Fruit fly (Drosophila melanogaster): ENCODE results near the gene CG13887.

Gene CG13887

DNA sequence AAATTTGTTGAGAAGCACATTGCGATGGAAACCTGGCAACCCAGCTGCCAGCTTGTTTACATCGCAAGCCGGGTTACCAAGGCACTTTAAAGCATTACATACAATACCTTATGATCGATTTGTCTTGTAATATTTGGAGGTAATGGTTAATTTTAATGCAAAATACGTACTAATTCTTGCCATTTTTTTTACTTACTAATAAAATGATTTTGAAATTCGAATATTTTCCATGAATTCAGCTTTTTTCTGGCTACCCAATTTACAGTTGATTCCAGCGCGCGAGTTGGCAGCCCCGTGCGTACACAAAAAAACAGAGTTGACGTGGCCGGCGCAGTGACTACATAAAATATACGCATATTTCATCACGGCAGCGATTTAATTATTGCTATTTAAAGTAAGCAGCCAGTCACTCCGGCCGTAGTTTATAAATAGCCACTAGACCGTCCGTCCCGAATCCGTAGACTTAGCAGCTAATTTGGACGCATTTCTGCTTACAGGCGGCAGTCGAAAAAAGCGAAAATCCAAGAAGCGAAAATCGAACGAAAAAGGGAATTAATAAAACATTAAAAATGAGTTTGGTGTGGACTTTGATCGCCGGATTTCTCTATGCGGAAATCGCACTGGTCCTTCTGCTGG, at the start of gene CG13887, which contains the start of gene CG13901:
CG13887 (plus strand) TSS at position 310 of the 636 bp plus-strand sequence.
CG13901 (minus strand) TSS at position 270 of the 636 bp plus-strand sequence.
- peak; percentile 94 for TF ChIP-seq noc (tag; optimal IDR thresholded peaks at IDR 0.05)

- no peak for TF ChIP-seq noc (tag; optimal IDR thresholded peaks at IDR 0.05)
These were observed 48.7 kb upstream of the CG13887 start for dm6 chr3L:788961-789360.

- TF ChIP-seq noc (tag; optimal IDR thresholded peaks at IDR 0.05) = peak; percentile 1
These were observed 46.2 kb upstream of the CG13887 start for dm6 chr3L:791251-791991.

DNA sequence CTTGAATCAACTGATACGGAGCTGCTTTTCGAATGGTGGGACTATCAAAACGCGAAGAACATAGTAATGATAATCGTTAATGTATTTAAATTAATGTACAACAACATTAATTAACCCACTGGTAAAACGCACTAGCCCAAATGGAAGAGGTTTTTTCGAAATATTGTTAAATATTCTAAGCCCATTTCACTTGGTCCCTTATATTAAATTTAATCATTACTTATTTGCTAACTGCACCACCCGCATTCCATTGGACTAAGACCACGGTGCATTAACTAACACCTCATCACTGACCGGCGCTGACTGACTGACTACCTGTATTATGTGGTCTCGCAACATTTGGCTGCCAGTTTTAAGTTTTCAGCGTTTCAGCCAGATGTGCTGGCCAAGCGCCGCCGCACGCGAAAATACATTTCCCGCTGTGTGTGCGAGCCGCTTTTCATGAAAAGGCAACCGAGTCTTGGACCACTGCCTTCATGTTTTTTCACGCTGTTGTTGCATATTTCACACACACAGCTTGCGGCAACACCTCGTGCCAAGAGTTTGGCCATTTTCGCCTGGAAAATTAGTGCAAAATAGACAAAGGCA, 43.8 kb upstream of the CG13887 start:
- TF ChIP-seq noc (tag; optimal IDR thresholded peaks at IDR 0.05) = no peak

dm6 chr3L:794462-794861, 43.2 kb upstream of the CG13887 start:
- no peak for TF ChIP-seq noc (tag; optimal IDR thresholded peaks at IDR 0.05)

- no peak for TF ChIP-seq noc (tag; optimal IDR thresholded peaks at IDR 0.05)
These were observed 42.7 kb upstream of the CG13887 start for dm6 chr3L:795001-795400.

dm6 chr3L:796926-797802, 40.5 kb upstream of the CG13887 start:
- no peak for TF ChIP-seq noc (tag; optimal IDR thresholded peaks at IDR 0.05)

dm6 chr3L:799837-800513, 37.7 kb upstream of the CG13887 start:
- TF ChIP-seq noc (tag; optimal IDR thresholded peaks at IDR 0.05) = no peak

dm6 chr3L:801860-802462, 35.7 kb upstream of the CG13887 start:
- TF ChIP-seq noc (tag; optimal IDR thresholded peaks at IDR 0.05) = no peak

DNA sequence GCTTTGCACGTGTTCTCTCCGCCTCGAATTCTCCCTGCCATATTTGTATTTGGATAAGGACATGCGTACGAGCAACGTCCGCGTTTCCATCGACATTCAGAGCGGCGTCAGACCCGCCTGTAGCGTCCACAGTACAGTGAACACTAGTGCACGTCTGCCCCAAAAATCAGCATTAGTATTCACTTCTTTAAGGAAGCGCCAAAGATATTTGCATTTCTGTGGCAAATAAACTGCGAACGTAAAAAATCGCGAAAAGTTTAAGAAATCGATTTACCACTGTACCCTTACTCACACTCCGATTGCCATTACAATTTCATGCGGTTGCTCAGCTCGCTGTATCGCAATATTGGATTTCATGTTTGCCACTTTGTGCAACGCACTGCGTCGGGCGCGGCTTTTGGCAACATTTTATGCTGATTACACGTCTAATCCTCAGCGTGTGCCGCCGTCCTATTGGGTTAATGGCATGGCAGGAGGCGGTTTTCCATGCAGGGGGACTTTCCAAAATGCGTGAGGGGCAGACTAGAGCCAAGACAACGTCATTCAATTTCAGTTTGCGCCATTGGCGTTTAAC, 34.9 kb upstream of the CG13887 start:
- peak; percentile 19 for TF ChIP-seq noc (tag; optimal IDR thresholded peaks at IDR 0.05)

DNA sequence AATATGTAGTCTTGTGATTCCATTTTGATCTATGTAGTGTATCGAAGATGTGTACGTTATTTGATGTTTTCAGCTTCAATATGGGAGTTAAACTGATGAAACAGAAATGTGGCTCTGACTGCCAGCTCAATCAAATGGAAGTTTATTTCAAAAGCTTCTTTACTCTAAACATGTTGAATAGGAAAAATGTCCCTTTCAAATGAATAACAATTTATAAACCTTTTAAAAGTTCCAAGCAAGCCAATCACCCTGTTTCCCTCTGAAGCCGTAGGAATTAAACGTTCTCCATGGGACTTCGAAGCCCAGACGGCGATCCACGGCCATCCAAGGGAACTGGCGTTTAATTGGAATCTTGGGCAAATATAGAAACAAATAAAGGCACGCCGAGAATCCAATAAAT, 33.7 kb upstream of the CG13887 start, which contains the start of gene CG13898:
CG13898 (minus strand) TSS at position 101 of the 400 bp plus-strand sequence.
- no peak for TF ChIP-seq noc (tag; optimal IDR thresholded peaks at IDR 0.05)

dm6 chr3L:804557-805260, 33.0 kb upstream of the CG13887 start:
- TF ChIP-seq noc (tag; optimal IDR thresholded peaks at IDR 0.05) = no peak

dm6 chr3L:805642-806218, 31.9 kb upstream of the CG13887 start:
- no peak for TF ChIP-seq noc (tag; optimal IDR thresholded peaks at IDR 0.05)

DNA sequence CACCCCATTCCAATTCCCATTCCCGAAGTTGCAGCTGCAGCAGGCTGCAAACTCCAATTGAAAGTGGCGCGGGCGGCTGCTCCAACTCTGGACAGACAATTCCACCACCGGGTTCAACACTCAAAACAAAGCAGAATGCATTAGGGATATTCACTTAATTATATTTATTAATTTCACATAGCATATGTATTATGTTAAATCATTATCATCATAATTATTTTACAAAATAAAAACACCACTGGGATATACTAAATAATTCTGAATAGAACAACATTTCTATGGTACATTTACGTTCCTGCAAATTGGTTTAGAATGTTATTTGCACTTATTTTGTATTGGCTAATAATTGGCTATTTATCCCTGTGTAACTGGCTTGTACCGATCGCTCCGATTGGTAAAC, 30.2 kb upstream of the CG13887 start:
- no peak for TF ChIP-seq noc (tag; optimal IDR thresholded peaks at IDR 0.05)

Data from whole organism, larva.